Fruit fly (Drosophila melanogaster) whole organism, prepupa: Measurements from ENCODE around the gene wrd.

Experiments used
- Blimp-1 ChIP-seq: fragments of 200-800 bp; sonication (Bioruptor generic); optimal IDR thresholded peaks from 3 replicates; lab custom pipeline; 2017; ENCODE audit warnings: missing biosample characterization, missing genetic modification characterization, mild to moderate bottlenecking, moderate library complexity, missing genetic modification reagents
- CG10631 ChIP-seq: fragments of 200-800 bp; sonication (Bioruptor generic); optimal IDR thresholded peaks from 2 replicates; lab custom pipeline; 2016; ENCODE audit warnings: missing biosample characterization, missing genetic modification characterization
- CG10669 ChIP-seq: fragments of 200-800 bp; sonication (Bioruptor generic); optimal IDR thresholded peaks from 3 replicates; lab custom pipeline; 2018; ENCODE audit warnings: missing biosample characterization, mild to moderate bottlenecking, missing genetic modification characterization, moderate library complexity
- CG11294 ChIP-seq: fragments of 200-800 bp; sonication (Bioruptor generic); IDR thresholded peaks from 2 replicates; pipeline ENCODE4 v1.3.6; 2022; ENCODE audit warnings: missing biosample characterization, missing genetic modification characterization
- CG11762 ChIP-seq: fragments of 200-800 bp; sonication (Bioruptor generic); optimal IDR thresholded peaks from 3 replicates; lab custom pipeline; 2016; ENCODE audit warnings: missing biosample characterization, missing genetic modification characterization; ENCODE audit not compliant: insufficient read depth
- CG11902 ChIP-seq: fragments of 200-800 bp; sonication (Bioruptor generic); optimal IDR thresholded peaks from 3 replicates; lab custom pipeline; 2016; ENCODE audit warnings: missing biosample characterization, missing genetic modification characterization
- CG1621 ChIP-seq: fragments of 200-800 bp; sonication (Bioruptor generic); optimal IDR thresholded peaks from 3 replicates; lab custom pipeline; 2018; ENCODE audit warnings: missing biosample characterization, mild to moderate bottlenecking, missing genetic modification characterization
- CG16779 ChIP-seq: fragments of 200-800 bp; sonication (Bioruptor generic); optimal IDR thresholded peaks from 3 replicates; lab custom pipeline; 2017; ENCODE audit warnings: missing biosample characterization, mild to moderate bottlenecking, missing genetic modification characterization
- CG32006 ChIP-seq: fragments of 200-800 bp; sonication (Bioruptor generic); optimal IDR thresholded peaks from 3 replicates; lab custom pipeline; 2017; ENCODE audit warnings: missing biosample characterization, mild to moderate bottlenecking, missing genetic modification characterization
- CG34406 ChIP-seq: fragments of 200-800 bp; sonication (Bioruptor generic); optimal IDR thresholded peaks from 3 replicates; lab custom pipeline; 2016; ENCODE audit warnings: missing biosample characterization, missing genetic modification characterization
- CG3919 ChIP-seq: fragments of 200-800 bp; sonication (Bioruptor generic); optimal IDR thresholded peaks from 3 replicates; lab custom pipeline; 2016; ENCODE audit warnings: missing biosample characterization, missing genetic modification characterization
- CG4318 ChIP-seq: fragments of 200-800 bp; sonication (Bioruptor generic); optimal IDR thresholded peaks from 3 replicates; lab custom pipeline; 2017; ENCODE audit warnings: missing biosample characterization, mild to moderate bottlenecking, missing genetic modification characterization
- CG6276 ChIP-seq: fragments of 200-800 bp; sonication (Bioruptor generic); optimal IDR thresholded peaks from 2 replicates; lab custom pipeline; 2017; ENCODE audit warnings: missing biosample characterization, mild to moderate bottlenecking, missing genetic modification characterization
- CG6792 ChIP-seq: fragments of 200-800 bp; sonication (Bioruptor generic); optimal IDR thresholded peaks from 3 replicates; lab custom pipeline; 2016; ENCODE audit warnings: missing biosample characterization, missing genetic modification characterization
- CG6808 ChIP-seq: fragments of 200-800 bp; sonication (Bioruptor generic); optimal IDR thresholded peaks from 3 replicates; lab custom pipeline; 2017; ENCODE audit warnings: missing biosample characterization, missing genetic modification characterization, mild to moderate bottlenecking, moderate library complexity, missing genetic modification reagents
- CG6854 ChIP-seq: fragments of 200-800 bp; sonication (Bioruptor generic); optimal IDR thresholded peaks from 2 replicates; lab custom pipeline; 2017; ENCODE audit warnings: missing biosample characterization, mild to moderate bottlenecking, missing genetic modification characterization
- CG7368 ChIP-seq: fragments of 200-800 bp; sonication (Bioruptor generic); optimal IDR thresholded peaks from 3 replicates; lab custom pipeline; 2016; ENCODE audit warnings: missing biosample characterization, missing genetic modification characterization
- CG8319 ChIP-seq: fragments of 200-800 bp; sonication (Bioruptor generic); optimal IDR thresholded peaks from 3 replicates; lab custom pipeline; 2016; ENCODE audit warnings: missing biosample characterization, missing genetic modification characterization
- CG8632 ChIP-seq: fragments of 200-800 bp; sonication (Bioruptor generic); optimal IDR thresholded peaks from 3 replicates; lab custom pipeline; 2016; ENCODE audit warnings: missing biosample characterization, missing genetic modification characterization
- Eip75B ChIP-seq: fragments of 200-800 bp; sonication (Bioruptor generic); optimal IDR thresholded peaks from 3 replicates; lab custom pipeline; 2016; ENCODE audit warnings: missing biosample characterization, missing genetic modification characterization
- Eip78C ChIP-seq: fragments of 200-800 bp; sonication (Bioruptor generic); peaks from one replicate; lab custom pipeline; 2016; ENCODE audit warnings: missing biosample characterization, missing genetic modification characterization
- Eip93F ChIP-seq: fragments of 200-800 bp; sonication (Bioruptor generic); optimal IDR thresholded peaks from 2 replicates; lab custom pipeline; 2016; ENCODE audit warnings: missing biosample characterization, mild to moderate bottlenecking, missing genetic modification characterization
- Ets21C ChIP-seq: fragments of 200-800 bp; sonication (Bioruptor generic); optimal IDR thresholded peaks from 3 replicates; lab custom pipeline; 2016; ENCODE audit warnings: missing biosample characterization, missing genetic modification characterization
- Ets96B ChIP-seq: fragments of 200-800 bp; optimal IDR thresholded peaks from 2 replicates; lab custom pipeline; 2019; ENCODE audit warnings: missing biosample characterization, mild to moderate bottlenecking, missing genetic modification characterization, moderate library complexity
- Gug ChIP-seq: fragments of 200-800 bp; sonication (Bioruptor generic); IDR thresholded peaks from 2 replicates; pipeline ENCODE4 v1.3.6; 2022; ENCODE audit warnings: missing biosample characterization, missing genetic modification characterization
- Hr38 ChIP-seq: sonication (Bioruptor generic); optimal IDR thresholded peaks from 2 replicates; lab custom pipeline; 2016; ENCODE audit warnings: missing biosample characterization, missing genetic modification characterization
- Hr39 ChIP-seq: fragments of 200-800 bp; sonication (Bioruptor generic); optimal IDR thresholded peaks from 2 replicates; lab custom pipeline; 2016; ENCODE audit warnings: missing biosample characterization, missing genetic modification characterization
- Hr4 ChIP-seq: fragments of 200-800 bp; sonication (Bioruptor generic); optimal IDR thresholded peaks from 3 replicates; lab custom pipeline; 2016; ENCODE audit warnings: missing biosample characterization, missing genetic modification characterization
- Lpt ChIP-seq: fragments of 200-800 bp; sonication (Bioruptor generic); optimal IDR thresholded peaks from 3 replicates; lab custom pipeline; 2016; ENCODE audit warnings: missing biosample characterization, missing genetic modification characterization
- Met ChIP-seq: fragments of 200-800 bp; sonication (Bioruptor generic); optimal IDR thresholded peaks from 3 replicates; lab custom pipeline; 2016; ENCODE audit warnings: missing biosample characterization, missing genetic modification characterization
- OdsH ChIP-seq: fragments of 200-800 bp; sonication (Bioruptor generic); optimal IDR thresholded peaks from 3 replicates; lab custom pipeline; 2016; ENCODE audit warnings: missing biosample characterization, missing genetic modification characterization
- Sox102F ChIP-seq: fragments of 200-800 bp; sonication (Bioruptor generic); optimal IDR thresholded peaks from 2 replicates; lab custom pipeline; 2016; ENCODE audit warnings: missing biosample characterization, mild to moderate bottlenecking, missing genetic modification characterization
- Sox14 ChIP-seq: fragments of 200-800 bp; sonication (Bioruptor generic); optimal IDR thresholded peaks from 3 replicates; lab custom pipeline; 2016; ENCODE audit warnings: missing biosample characterization, missing genetic modification characterization
- Sox15 ChIP-seq: fragments of 200-800 bp; sonication (Bioruptor generic); optimal IDR thresholded peaks from 3 replicates; lab custom pipeline; 2016; ENCODE audit warnings: missing biosample characterization, missing genetic modification characterization
- achi ChIP-seq: fragments of 200-800 bp; sonication (Bioruptor generic); optimal IDR thresholded peaks from 3 replicates; lab custom pipeline; 2016; ENCODE audit warnings: missing biosample characterization, missing genetic modification characterization
- acj6 ChIP-seq: fragments of 200-800 bp; sonication (Bioruptor generic); optimal IDR thresholded peaks from 3 replicates; lab custom pipeline; 2016; ENCODE audit warnings: missing biosample characterization, missing genetic modification characterization
- dac ChIP-seq: fragments of 200-800 bp; sonication (Bioruptor generic); optimal IDR thresholded peaks from 2 replicates; lab custom pipeline; 2017; ENCODE audit warnings: missing biosample characterization, mild to moderate bottlenecking, missing genetic modification characterization
- dsx ChIP-seq: fragments of 200-800 bp; optimal IDR thresholded peaks from 3 replicates; lab custom pipeline; 2019; ENCODE audit warnings: missing biosample characterization, mild to moderate bottlenecking, missing genetic modification characterization, moderate library complexity; ENCODE audit not compliant: poor library complexity, severe bottlenecking
- eg ChIP-seq: fragments of 200-800 bp; sonication (Bioruptor generic); IDR thresholded peaks from 3 replicates; pipeline ENCODE4 v1.3.6; 2022; ENCODE audit warnings: missing biosample characterization, missing genetic modification characterization
- esn ChIP-seq: fragments of 200-800 bp; sonication (Bioruptor generic); optimal IDR thresholded peaks from 2 replicates; lab custom pipeline; 2016; ENCODE audit warnings: missing biosample characterization, mild to moderate bottlenecking, missing genetic modification characterization, moderate library complexity
- fd59A ChIP-seq: fragments of 200-800 bp; sonication (Bioruptor generic); optimal IDR thresholded peaks from 2 replicates; lab custom pipeline; 2017; ENCODE audit warnings: missing biosample characterization, mild to moderate bottlenecking, missing genetic modification characterization, missing genetic modification reagents
- fd85E ChIP-seq: fragments of 200-800 bp; sonication (Bioruptor generic); optimal IDR thresholded peaks from 3 replicates; lab custom pipeline; 2016; ENCODE audit warnings: missing biosample characterization, missing genetic modification characterization
- fkh ChIP-seq: fragments of 200-800 bp; sonication (Bioruptor generic); optimal IDR thresholded peaks from 3 replicates; lab custom pipeline; 2017; ENCODE audit warnings: missing biosample characterization, mild to moderate bottlenecking, missing genetic modification characterization, moderate library complexity
- lz ChIP-seq: fragments of 200-800 bp; sonication (Bioruptor generic); optimal IDR thresholded peaks from 3 replicates; lab custom pipeline; 2016; ENCODE audit warnings: missing biosample characterization, missing genetic modification characterization
- net ChIP-seq: fragments of 200-800 bp; sonication (Bioruptor generic); optimal IDR thresholded peaks from 3 replicates; lab custom pipeline; 2016; ENCODE audit warnings: missing biosample characterization, missing genetic modification characterization
- ss ChIP-seq, 2 experiments: fragments of 200-800 bp; sonication (Bioruptor generic); optimal IDR thresholded peaks; 2 replicates in 1 of 2; 3 replicates in 1 of 2; lab custom pipeline; 2017 to 2018; ENCODE audit warnings: mild to moderate bottlenecking in 2 of 2, missing biosample characterization in 2 of 2, missing genetic modification characterization in 2 of 2, moderate library complexity in 1 of 2
- svp ChIP-seq: fragments of 200-800 bp; sonication (Bioruptor generic); peaks from one replicate; lab custom pipeline; 2016; ENCODE audit warnings: missing biosample characterization, missing genetic modification characterization
- vri ChIP-seq: fragments of 200-800 bp; sonication (Bioruptor generic); optimal IDR thresholded peaks from 3 replicates; lab custom pipeline; 2016; ENCODE audit warnings: missing biosample characterization, mild to moderate bottlenecking, missing genetic modification characterization

The wrd gene

dm6 chr3R:18185385-18185784 is 17.8 kb downstream of the wrd start, which contains the start of the genes Arp5 and CG7208 (continued):
- TF ChIP-seq eg (GFP tag; lab: Robert Waterston, UW) (no peak; the same call in 2 of the 3 replicates), Sox102F (GFP tag; lab: Kevin White, UChicago) (no peak), CG32006 (GFP tag; lab: Kevin White, UChicago) (no peak), Sox14 (GFP tag; lab: Kevin White, UChicago) (peak; percentile 69), CG6808 (GFP tag; lab: Kevin White, UChicago) (no peak), fd85E (peak; percentile 10), Gug (GFP tag; lab: Robert Waterston, UW) (peak; percentile 42; the same call in 1 of the 2 replicates), Hr38 (GFP tag; lab: Kevin White, UChicago) (no peak), CG1621 (no peak), achi (peak; percentile 79)
- TF ChIP-seq, all 60 proteins: peak for 22

dm6 chr3R:18188702-18189125 is 21.2 kb downstream of the wrd start, which contains the start of the genes CG12321 and MED17:
Gene CG12321 (minus strand): TSS chr3R:18188707.
Gene MED17 (plus strand): TSS chr3R:18189072.
- TF ChIP-seq CG6792 (GFP tag; lab: Kevin White, UChicago) (peak; percentile 64), CG11902 (GFP tag; lab: Kevin White, UChicago) (peak; percentile 82), CG7368 (GFP tag; lab: Kevin White, UChicago) (peak; percentile 80), CG11762 (GFP tag; lab: Kevin White, UChicago) (peak; percentile 75), CG4318 (peak; percentile 88), Sox15 (GFP tag; lab: Kevin White, UChicago) (peak; percentile 86), OdsH (GFP tag; lab: Kevin White, UChicago) (peak; percentile 92), CG8319 (GFP tag; lab: Kevin White, UChicago) (peak; percentile 75), Lpt (GFP tag; lab: Kevin White, UChicago) (peak; percentile 79), lz (GFP tag; lab: Kevin White, UChicago) (peak; percentile 72), svp (GFP tag; lab: Kevin White, UChicago) (no peak), CG3919 (GFP tag; lab: Kevin White, UChicago) (peak; percentile 88), Hr4 (peak; percentile 79), CG16779 (tag; lab: Kevin White, UChicago) (no peak), CG6854 (GFP tag; lab: Kevin White, UChicago) (peak; percentile 37), Sox102F (GFP tag; lab: Kevin White, UChicago) (no peak), Eip93F (no peak), Blimp-1 (GFP tag; lab: Kevin White, UChicago) (peak; percentile 77), CG11294 (GFP tag; lab: Robert Waterston, UW) (peak; percentile 72; the same call in 1 of the 2 replicates), fd85E (peak; percentile 54), Met (GFP tag; lab: Kevin White, UChicago) (peak; percentile 82), Sox14 (GFP tag; lab: Kevin White, UChicago) (peak; percentile 81), Ets21C (GFP tag; lab: Kevin White, UChicago) (peak; percentile 65), fkh (GFP tag; lab: Kevin White, UChicago) (no peak), CG34406 (GFP tag; lab: Kevin White, UChicago) (peak; percentile 87), dac (GFP tag; lab: Kevin White, UChicago) (peak; percentile 57), vri (GFP tag; lab: Kevin White, UChicago) (no peak), net (GFP tag; lab: Kevin White, UChicago) (peak; percentile 76), Eip75B (GFP tag; lab: Kevin White, UChicago) (no peak), CG8632 (GFP tag; lab: Kevin White, UChicago) (peak; percentile 82), Eip78C (peak; percentile 91), ss (GFP tag; optimal IDR thresholded peaks at IDR 0.05; lab: Kevin White, UChicago) (no peak), CG32006 (GFP tag; lab: Kevin White, UChicago) (peak; percentile 92), Ets96B (tag; lab: Kevin White, UChicago) (peak; percentile 80), dsx (GFP tag; lab: Kevin White, UChicago) (peak; percentile 59), Gug (GFP tag; lab: Robert Waterston, UW) (peak; percentile 79), CG6808 (GFP tag; lab: Kevin White, UChicago) (no peak), eg (GFP tag; lab: Robert Waterston, UW) (peak; percentile 85), CG10669 (GFP tag; lab: Kevin White, UChicago) (peak; percentile 78), CG10631 (peak; percentile 90), CG6276 (GFP tag; lab: Kevin White, UChicago) (no peak), acj6 (peak; percentile 93), esn (peak; percentile 80), CG1621 (peak; percentile 54), Hr39 (GFP tag; lab: Kevin White, UChicago) (peak; percentile 78), fd59A (GFP tag; lab: Kevin White, UChicago) (peak; percentile 72), achi (peak; percentile 88)
